Fruit fly (Drosophila melanogaster): ENCODE data around the gene veli.

Gene veli

dm6 chr3R:25082348-25082747 is 17.0 kb upstream of the veli start, which contains the start of gene fd96Ca:
Gene fd96Ca, plus strand, starts transcription at chr3R:25082684.
- TF ChIP-seq vri (GFP tag; optimal IDR thresholded peaks at IDR 0.05) (no peak), CG1621 (tag; optimal IDR thresholded peaks at IDR 0.05) (peak; percentile 3)

- no peak for TF ChIP-seq cyc (GFP tag; optimal IDR thresholded peaks at IDR 0.05)
- peak; percentile 52 for TF ChIP-seq Eip78C (GFP tag)
- TF ChIP-seq achi (GFP tag; optimal IDR thresholded peaks at IDR 0.05) = no peak
- TF ChIP-seq CG7368 (GFP tag; optimal IDR thresholded peaks at IDR 0.05) = no peak
- TF ChIP-seq eg (GFP tag; IDR thresholded peaks at IDR 0.05) = no peak
- TF ChIP-seq CG31627 (GFP tag; optimal IDR thresholded peaks at IDR 0.05) = no peak
- no peak for TF ChIP-seq pdm3 (GFP tag; optimal IDR thresholded peaks at IDR 0.05)
- peak; percentile 93 for TF ChIP-seq fkh (GFP tag; optimal IDR thresholded peaks at IDR 0.05)
Observed at dm6 chr3R:25080446-25080845, 15.1 kb upstream of the veli start.

- no peak for TF ChIP-seq CG3919 (GFP tag; optimal IDR thresholded peaks at IDR 0.05)
Observed at dm6 chr3R:25078665-25079064, 13.3 kb upstream of the veli start.

- no peak for TF ChIP-seq CG15336 (GFP tag; IDR thresholded peaks at IDR 0.05)
- TF ChIP-seq OdsH (GFP tag; optimal IDR thresholded peaks at IDR 0.05) = no peak
- TF ChIP-seq CG16779 (tag; optimal IDR thresholded peaks at IDR 0.05) = no peak
- no peak for TF ChIP-seq Eip75B (GFP tag; optimal IDR thresholded peaks at IDR 0.05)
- TF ChIP-seq achi (GFP tag; optimal IDR thresholded peaks at IDR 0.05) = no peak
- no peak for TF ChIP-seq CG6276 (GFP tag; optimal IDR thresholded peaks at IDR 0.05)
- TF ChIP-seq Hr38 (GFP tag; optimal IDR thresholded peaks at IDR 0.05) = no peak
- TF ChIP-seq Gug (GFP tag; IDR thresholded peaks at IDR 0.05) = no peak
- TF ChIP-seq ss (GFP tag; optimal IDR thresholded peaks at IDR 0.05) = no peak
- no peak for TF ChIP-seq CG6854 (GFP tag; optimal IDR thresholded peaks at IDR 0.05)
- no peak for TF ChIP-seq Ets21C (GFP tag; optimal IDR thresholded peaks at IDR 0.05)
- no peak for TF ChIP-seq CG11294 (GFP tag; IDR thresholded peaks at IDR 0.05)
- TF ChIP-seq vri (GFP tag; optimal IDR thresholded peaks at IDR 0.05) = no peak
- TF ChIP-seq CG11762 (GFP tag; optimal IDR thresholded peaks at IDR 0.05; ENCODE audit: insufficient read depth) = no peak
- no peak for TF ChIP-seq CG6163 (GFP tag; IDR thresholded peaks at IDR 0.05)
- no peak for TF ChIP-seq spab (GFP tag; optimal IDR thresholded peaks at IDR 0.05)
- no peak for TF ChIP-seq Sox102F (GFP tag; optimal IDR thresholded peaks at IDR 0.05)
Observed at dm6 chr3R:25077280-25077820, 12.0 kb upstream of the veli start.

- TF ChIP-seq achi (GFP tag; optimal IDR thresholded peaks at IDR 0.05) (peak; percentile 1), Sox14 (GFP tag; optimal IDR thresholded peaks at IDR 0.05) (peak; percentile 27), acj6 (GFP tag; optimal IDR thresholded peaks at IDR 0.05) (peak; percentile 3), Eip78C (GFP tag) (peak; percentile 82), CG32006 (GFP tag; optimal IDR thresholded peaks at IDR 0.05) (no peak), fd85E (GFP tag; optimal IDR thresholded peaks at IDR 0.05) (no peak), esn (GFP tag; optimal IDR thresholded peaks at IDR 0.05) (peak; percentile 47), OdsH (GFP tag; optimal IDR thresholded peaks at IDR 0.05) (peak; percentile 10), Eip93F (GFP tag; optimal IDR thresholded peaks at IDR 0.05) (peak; percentile 53), Eip75B (GFP tag; optimal IDR thresholded peaks at IDR 0.05) (peak; percentile 34), fkh (GFP tag; optimal IDR thresholded peaks at IDR 0.05) (peak; percentile 97), topi (GFP tag; optimal IDR thresholded peaks at IDR 0.05) (peak; percentile 11), CG6276 (GFP tag; optimal IDR thresholded peaks at IDR 0.05) (no peak), CG3032 (tag; optimal IDR thresholded peaks at IDR 0.05) (peak; percentile 13), Hr38 (GFP tag; optimal IDR thresholded peaks at IDR 0.05) (no peak)
Observed at dm6 chr3R:25074558-25074964, 9.2 kb upstream of the veli start, which contains the start of the genes shams and CG11920. Gene shams, minus strand, starts transcription at chr3R:25074607. Gene CG11920, plus strand, starts transcription at chr3R:25074877.

Data from whole organism, prepupa.